Worm (Caenorhabditis elegans) whole organism, L3 larva: ENCODE results near the gene mrps-24.
A peak's percentile ranks its signal among the peaks of the same experiment; 100 is the strongest.

Source experiments
- aly-2 ChIP-seq: fragments of 150-350 bp; optimal IDR thresholded peaks from 2 replicates; lab custom pipeline; 2014; ENCODE audit warnings: missing biosample characterization, missing genetic modification characterization
- ama-1 ChIP-seq: fragments of 150-350 bp; optimal IDR thresholded peaks from 2 replicates; lab custom pipeline; 2018
- ceh-28 ChIP-seq: fragments of 150-350 bp; optimal IDR thresholded peaks from 2 replicates; lab custom pipeline; 2014; ENCODE audit warnings: missing biosample characterization, missing genetic modification reagents, missing genetic modification characterization
- ceh-82 ChIP-seq: fragments of 150-350 bp; optimal IDR thresholded peaks from 2 replicates; lab custom pipeline; 2014; ENCODE audit warnings: missing biosample characterization, missing genetic modification characterization
- daf-12 ChIP-seq: fragments of 150-350 bp; optimal IDR thresholded peaks from 2 replicates; lab custom pipeline; 2014; ENCODE audit warnings: missing biosample characterization, missing genetic modification reagents, missing genetic modification characterization
- elt-1 ChIP-seq: fragments of 150-350 bp; optimal IDR thresholded peaks from 2 replicates; lab custom pipeline; 2014; ENCODE audit warnings: missing biosample characterization, missing genetic modification characterization
- elt-2 ChIP-seq: sonication (generic microtip); optimal IDR thresholded peaks from 2 replicates; lab custom pipeline; 2016; ENCODE audit warnings: missing genetic modification reagents, mild to moderate bottlenecking, missing genetic modification characterization, missing compliant biosample characterization
- eor-1 ChIP-seq, 2 experiments: fragments of 150-350 bp; optimal IDR thresholded peaks; 2 replicates each; lab custom pipeline; 2014 to 2018; ENCODE audit warnings: missing biosample characterization in 2 of 2, missing genetic modification characterization in 2 of 2
- fkh-10 ChIP-seq: sonication (generic microtip); optimal IDR thresholded peaks from 2 replicates; lab custom pipeline; 2017; ENCODE audit warnings: missing biosample characterization, missing genetic modification reagents, missing genetic modification characterization
- fkh-2 ChIP-seq: fragments of 150-350 bp; optimal IDR thresholded peaks from 2 replicates; lab custom pipeline; 2014; ENCODE audit warnings: missing biosample characterization, missing genetic modification reagents, missing genetic modification characterization
- hmg-11 ChIP-seq: sonication (generic microtip); optimal IDR thresholded peaks from 2 replicates; lab custom pipeline; 2016; ENCODE audit warnings: missing genetic modification characterization, missing compliant biosample characterization
- jun-1 ChIP-seq: fragments of 150-350 bp; optimal IDR thresholded peaks from 2 replicates; lab custom pipeline; 2014; ENCODE audit warnings: missing biosample characterization, missing genetic modification reagents, missing genetic modification characterization
- lin-15B ChIP-seq: fragments of 150-350 bp; optimal IDR thresholded peaks from 2 replicates; lab custom pipeline; 2014; ENCODE audit warnings: missing biosample characterization, missing genetic modification characterization
- lin-39 ChIP-seq: fragments of 150-350 bp; optimal IDR thresholded peaks from 2 replicates; lab custom pipeline; 2018; ENCODE audit warnings: missing biosample characterization, missing genetic modification reagents, missing genetic modification characterization
- lsy-12 ChIP-seq: sonication (generic microtip); optimal IDR thresholded peaks from 2 replicates; lab custom pipeline; 2016; ENCODE audit warnings: mild to moderate bottlenecking, missing genetic modification characterization, missing compliant biosample characterization
- mdl-1 ChIP-seq: fragments of 150-350 bp; optimal IDR thresholded peaks from 2 replicates; lab custom pipeline; 2014; ENCODE audit warnings: missing biosample characterization, missing genetic modification characterization
- nfya-1 ChIP-seq: sonication (generic microtip); optimal IDR thresholded peaks from 2 replicates; lab custom pipeline; 2017; ENCODE audit warnings: missing genetic modification characterization, mild to moderate bottlenecking, missing compliant biosample characterization, antibody characterized with exemption, moderate library complexity; ENCODE audit not compliant: insufficient read depth
- nhr-11 ChIP-seq: fragments of 150-350 bp; optimal IDR thresholded peaks from 2 replicates; lab custom pipeline; 2014; ENCODE audit warnings: missing biosample characterization, missing genetic modification characterization
- nhr-23 ChIP-seq: fragments of 150-350 bp; optimal IDR thresholded peaks from 2 replicates; lab custom pipeline; 2014; ENCODE audit warnings: missing biosample characterization, missing genetic modification reagents, missing genetic modification characterization
- nhr-237 ChIP-seq: fragments of 150-350 bp; optimal IDR thresholded peaks from 2 replicates; lab custom pipeline; 2014; ENCODE audit warnings: missing biosample characterization, missing genetic modification characterization
- nhr-25 ChIP-seq: sonication (generic microtip); optimal IDR thresholded peaks from 2 replicates; lab custom pipeline; 2017; ENCODE audit warnings: missing biosample characterization, missing genetic modification characterization
- nhr-43 ChIP-seq: sonication (generic microtip); optimal IDR thresholded peaks from 2 replicates; lab custom pipeline; 2016; ENCODE audit warnings: mild to moderate bottlenecking, missing genetic modification characterization, missing compliant biosample characterization; ENCODE audit not compliant: poor library complexity, severe bottlenecking
- nhr-67 ChIP-seq: fragments of 150-350 bp; optimal IDR thresholded peaks from 2 replicates; lab custom pipeline; 2014; ENCODE audit warnings: missing biosample characterization, missing genetic modification characterization
- nhr-76 ChIP-seq: fragments of 150-350 bp; sonication (generic microtip); optimal IDR thresholded peaks from 5 replicates; lab custom pipeline; 2014; ENCODE audit warnings: missing biosample characterization, missing genetic modification characterization
- pha-4 ChIP-seq: fragments of 150-350 bp; optimal IDR thresholded peaks from 2 replicates; lab custom pipeline; 2014; ENCODE audit warnings: missing biosample characterization, missing genetic modification reagents, missing genetic modification characterization
- pqm-1 ChIP-seq: fragments of 150-350 bp; optimal IDR thresholded peaks from 2 replicates; lab custom pipeline; 2017; ENCODE audit warnings: missing biosample characterization, missing genetic modification characterization, inconsistent platforms
- sea-2 ChIP-seq: fragments of 150-350 bp; sonication (generic microtip); optimal IDR thresholded peaks from 4 replicates; lab custom pipeline; 2014; ENCODE audit warnings: missing biosample characterization, missing genetic modification reagents, missing genetic modification characterization
- skn-1 ChIP-seq: fragments of 150-350 bp; optimal IDR thresholded peaks from 2 replicates; lab custom pipeline; 2014; ENCODE audit warnings: missing biosample characterization, missing genetic modification characterization
- snpc-4 ChIP-seq: fragments of 150-350 bp; optimal IDR thresholded peaks from 2 replicates; lab custom pipeline; 2014; ENCODE audit warnings: missing biosample characterization, missing genetic modification characterization
- tbx-2 ChIP-seq: sonication (generic microtip); optimal IDR thresholded peaks from 2 replicates; lab custom pipeline; 2016; ENCODE audit warnings: mild to moderate bottlenecking, missing genetic modification characterization, missing compliant biosample characterization
- unc-39 ChIP-seq: sonication (generic microtip); optimal IDR thresholded peaks from 4 replicates; lab custom pipeline; 2017; ENCODE audit warnings: missing biosample characterization, missing genetic modification characterization
- unc-62 ChIP-seq: fragments of 150-350 bp; sonication (generic microtip); optimal IDR thresholded peaks from 4 replicates; lab custom pipeline; 2014; ENCODE audit warnings: missing biosample characterization, missing genetic modification reagents, missing genetic modification characterization
- ztf-11 ChIP-seq: fragments of 150-350 bp; optimal IDR thresholded peaks from 2 replicates; lab custom pipeline; 2014; ENCODE audit warnings: missing biosample characterization, missing genetic modification characterization
- ztf-4 ChIP-seq: fragments of 150-350 bp; optimal IDR thresholded peaks from 2 replicates; lab custom pipeline; 2014; ENCODE audit warnings: missing biosample characterization, missing genetic modification characterization

Gene mrps-24

ce11 chrIV:7709701-7710100 lies at the start of gene mrps-24, which contains the start of the genes mrpl-1 and emc-6:
Gene mrps-24 (plus strand): TSS chrIV:7710045.
Gene mrpl-1 (minus strand): TSS chrIV:7709701.
Gene emc-6 (minus strand): TSS chrIV:7709736.
- TF ChIP-seq jun-1 (tag; lab: Kevin White, UChicago) (no peak), lsy-12 (tag; lab: Kevin White, UChicago) (no peak), fkh-2 (tag; lab: Kevin White, UChicago) (no peak), unc-39 (tag; lab: Kevin White, UChicago) (no peak), nhr-25 (tag; lab: Kevin White, UChicago) (no peak), tbx-2 (peak; percentile 13), sea-2 (GFP tag; lab: Kevin White, UChicago) (no peak), nhr-67 (tag; lab: Kevin White, UChicago) (no peak), hmg-11 (tag; lab: Kevin White, UChicago) (peak; percentile 57), snpc-4 (tag; lab: Kevin White, UChicago) (peak; percentile 67), nhr-23 (tag; lab: Kevin White, UChicago) (peak; percentile 67), pqm-1 (tag; lab: Kevin White, UChicago) (peak; percentile 34), nhr-11 (tag; lab: Kevin White, UChicago) (no peak), nfya-1 (tag; lab: Kevin White, UChicago) (peak; percentile 68), elt-2 (tag; lab: Kevin White, UChicago) (peak; percentile 35), lin-15B (peak; percentile 88), mdl-1 (tag; lab: Kevin White, UChicago) (no peak), ztf-4 (tag; lab: Kevin White, UChicago) (no peak), ceh-82 (tag; lab: Kevin White, UChicago) (no peak), lin-39 (no peak), unc-62 (GFP tag; lab: Kevin White, UChicago) (no peak), skn-1 (tag; lab: Kevin White, UChicago) (no peak), nhr-237 (tag; lab: Kevin White, UChicago) (no peak), ceh-28 (no peak), pha-4 (tag; lab: Kevin White, UChicago) (peak; percentile 82)

- TF ChIP-seq pha-4 (tag; lab: Kevin White, UChicago) (no peak), fkh-10 (peak; percentile 4)
Observed at ce11 chrIV:7661569-7661968, 48.3 kb upstream of the mrps-24 start.

- peak; percentile 46 for TF ChIP-seq ceh-82 (tag; lab: Kevin White, UChicago)
- peak; percentile 49 for TF ChIP-seq nfya-1 (tag; lab: Kevin White, UChicago)
- TF ChIP-seq lin-39 = peak; percentile 68
- no peak for TF ChIP-seq ama-1
- TF ChIP-seq unc-62 (GFP tag; lab: Kevin White, UChicago) = peak; percentile 57
- peak; percentile 77 for TF ChIP-seq elt-1 (tag; lab: Kevin White, UChicago)
- no peak for TF ChIP-seq ztf-4 (tag; lab: Kevin White, UChicago)
Observed at ce11 chrIV:7663006-7663405, 46.8 kb upstream of the mrps-24 start.

ce11 chrIV:7672872-7673271 lies 37.0 kb upstream of the mrps-24 start, which contains the start of gene C08G9.2:
Gene C08G9.2 (minus strand): TSS chrIV:7672972.
- no peak for TF ChIP-seq pha-4 (tag; lab: Kevin White, UChicago)
- no peak for TF ChIP-seq ceh-82 (tag; lab: Kevin White, UChicago)

- no peak for TF ChIP-seq nhr-43 (tag; lab: Kevin White, UChicago)
- no peak for TF ChIP-seq pha-4 (tag; lab: Kevin White, UChicago)
- no peak for TF ChIP-seq ztf-11
- TF ChIP-seq lin-39 = no peak
Observed at ce11 chrIV:7674874-7675273, 35.0 kb upstream of the mrps-24 start, which contains the start of gene itr-1. Gene itr-1 (plus strand): TSS chrIV:7675174.

- TF ChIP-seq nhr-76 (tag; lab: Kevin White, UChicago) (no peak), jun-1 (tag; lab: Kevin White, UChicago) (peak; percentile 43), eor-1 (tag; optimal IDR thresholded peaks at IDR 0.05; lab: Kevin White, UChicago) (no peak), pha-4 (tag; lab: Kevin White, UChicago) (peak; percentile 69), pqm-1 (tag; lab: Kevin White, UChicago) (peak; percentile 62), aly-2 (tag; lab: Kevin White, UChicago) (no peak), elt-2 (tag; lab: Kevin White, UChicago) (peak; percentile 83), mdl-1 (tag; lab: Kevin White, UChicago) (no peak), daf-12 (tag; lab: Kevin White, UChicago) (no peak)
Observed at ce11 chrIV:7679120-7679519, 30.7 kb upstream of the mrps-24 start.
